Fruit fly (Drosophila melanogaster) whole organism, embryonic: ENCODE results near the gene Son.

Experiments used
- Ada2b ChIP-seq: fragments of 200-800 bp; sonication (Bioruptor generic); IDR thresholded peaks from 2 replicates; pipeline ENCODE4 v1.3.6; 2022; ENCODE audit warnings: missing biosample characterization, missing genetic modification characterization
- CG10462 ChIP-seq: fragments of 200-800 bp; sonication (Bioruptor generic); optimal IDR thresholded peaks from 2 replicates; lab custom pipeline; 2016; ENCODE audit warnings: missing biosample characterization, missing genetic modification characterization
- CG13424 ChIP-seq: fragments of 200-800 bp; sonication (Bioruptor generic); optimal IDR thresholded peaks from 2 replicates; lab custom pipeline; 2019; ENCODE audit warnings: missing biosample characterization, mild to moderate bottlenecking, missing genetic modification characterization, moderate library complexity
- CG14441 ChIP-seq: fragments of 200-800 bp; sonication (Bioruptor generic); IDR thresholded peaks from 2 replicates; pipeline ENCODE4 v1.3.6; 2022; ENCODE audit warnings: missing biosample characterization, missing genetic modification characterization
- CG14710 ChIP-seq: fragments of 200-800 bp; sonication (Bioruptor generic); optimal IDR thresholded peaks from 3 replicates; lab custom pipeline; 2019; ENCODE audit warnings: missing biosample characterization, mild to moderate bottlenecking, missing genetic modification characterization, moderate library complexity
- CG17802 ChIP-seq: fragments of 200-800 bp; sonication (Bioruptor generic); optimal IDR thresholded peaks from 2 replicates; lab custom pipeline; 2018; ENCODE audit warnings: missing biosample characterization, mild to moderate bottlenecking, missing genetic modification characterization, moderate library complexity
- CG18262 ChIP-seq: fragments of 200-800 bp; optimal IDR thresholded peaks from 3 replicates; lab custom pipeline; 2019; ENCODE audit warnings: missing biosample characterization, mild to moderate bottlenecking, missing genetic modification characterization, moderate library complexity
- CG2116 ChIP-seq: fragments of 200-800 bp; sonication (Bioruptor generic); optimal IDR thresholded peaks from 3 replicates; lab custom pipeline; 2018; ENCODE audit warnings: missing biosample characterization, mild to moderate bottlenecking, missing genetic modification characterization
- CG2129 ChIP-seq: fragments of 200-800 bp; sonication (Bioruptor generic); IDR thresholded peaks from 2 replicates; pipeline ENCODE4 v1.3.6; 2022; ENCODE audit warnings: missing biosample characterization, missing genetic modification characterization; ENCODE audit not compliant: partially characterized antibody
- CG30020 ChIP-seq: fragments of 200-800 bp; optimal IDR thresholded peaks from 2 replicates; lab custom pipeline; 2019; ENCODE audit warnings: missing biosample characterization, mild to moderate bottlenecking, missing genetic modification characterization, moderate library complexity
- CG30403 ChIP-seq: fragments of 200-800 bp; sonication (Bioruptor generic); optimal IDR thresholded peaks from 3 replicates; lab custom pipeline; 2016; ENCODE audit warnings: missing biosample characterization, missing genetic modification characterization
- CG4282 ChIP-seq: fragments of 200-800 bp; sonication (Bioruptor generic); optimal IDR thresholded peaks from 2 replicates; lab custom pipeline; 2016; ENCODE audit warnings: missing biosample characterization, missing genetic modification characterization
- CG6791 ChIP-seq: fragments of 200-800 bp; sonication (Bioruptor generic); IDR thresholded peaks from 3 replicates; pipeline ENCODE4 v1.3.6; 2022; ENCODE audit warnings: missing biosample characterization, missing genetic modification characterization; ENCODE audit not compliant: partially characterized antibody
- CG7745 ChIP-seq: fragments of 200-800 bp; sonication (Bioruptor generic); optimal IDR thresholded peaks from 2 replicates; lab custom pipeline; 2018; ENCODE audit warnings: missing biosample characterization, mild to moderate bottlenecking, missing genetic modification characterization, moderate library complexity
- CG8359 ChIP-seq: fragments of 200-800 bp; sonication (Bioruptor generic); optimal IDR thresholded peaks from 2 replicates; lab custom pipeline; 2017; ENCODE audit warnings: missing biosample characterization, mild to moderate bottlenecking, missing genetic modification characterization, borderline replicate concordance
- CG9215 ChIP-seq: fragments of 200-800 bp; sonication (Bioruptor generic); IDR thresholded peaks from 2 replicates; pipeline ENCODE4 v1.3.6; 2022; ENCODE audit warnings: missing biosample characterization, missing genetic modification characterization
- Dll ChIP-seq: fragments of 200-800 bp; sonication (Bioruptor generic); IDR thresholded peaks from 4 replicates; pipeline ENCODE4 v1.3.6; 2022; ENCODE audit warnings: missing biosample characterization, missing genetic modification characterization; ENCODE audit not compliant: partially characterized antibody
- Eip74EF ChIP-seq, 2 experiments: fragments of 200-800 bp in 1 of 2; fragments of >200 bp in 1 of 2; sonication (Bioruptor generic) in 1 of 2; optimal IDR thresholded peaks; 2 replicates each; lab custom pipeline; 2017 to 2019; ENCODE audit warnings: missing biosample characterization in 2 of 2, missing genetic modification characterization in 2 of 2, mild to moderate bottlenecking in 1 of 2, moderate library complexity in 1 of 2
- GATAe ChIP-seq: fragments of 200-800 bp; sonication (Bioruptor generic); conservative IDR thresholded peaks from 2 replicates; pipeline ENCODE4 v1.3.6; 2022; ENCODE audit warnings: missing biosample characterization, missing genetic modification characterization
- HLH3B ChIP-seq: fragments of 200-800 bp; sonication (Bioruptor generic); IDR thresholded peaks from 2 replicates; pipeline ENCODE4 v1.3.6; 2022; ENCODE audit warnings: missing biosample characterization, missing genetic modification characterization
- HLH54F ChIP-seq: fragments of 200-800 bp; sonication (Bioruptor generic); optimal IDR thresholded peaks from 3 replicates; lab custom pipeline; 2016; ENCODE audit warnings: missing biosample characterization, missing genetic modification characterization
- Hand ChIP-seq: fragments of 200-800 bp; sonication (Bioruptor generic); optimal IDR thresholded peaks from 2 replicates; lab custom pipeline; 2017; ENCODE audit warnings: mild to moderate bottlenecking, missing biosample characterization, missing genetic modification reagents, missing genetic modification characterization
- MTF-1 ChIP-seq: fragments of 200-800 bp; sonication (Bioruptor generic); optimal IDR thresholded peaks from 2 replicates; lab custom pipeline; 2018; ENCODE audit warnings: missing biosample characterization, mild to moderate bottlenecking, missing genetic modification characterization, borderline replicate concordance
- Myb ChIP-seq: fragments of 200-800 bp; sonication (Bioruptor generic); optimal IDR thresholded peaks from 2 replicates; lab custom pipeline; 2016; ENCODE audit warnings: missing biosample characterization, missing genetic modification characterization
- NFAT ChIP-seq: fragments of 200-800 bp; sonication (Bioruptor generic); IDR thresholded peaks from 2 replicates; pipeline ENCODE4 v1.3.6; 2022; ENCODE audit warnings: missing biosample characterization, missing genetic modification characterization
- Nf-YA ChIP-seq: fragments of 200-800 bp; sonication (Bioruptor generic); IDR thresholded peaks from 2 replicates; pipeline ENCODE4 v1.3.6; 2022; ENCODE audit warnings: missing biosample characterization, missing genetic modification characterization
- Pdp1 ChIP-seq, 2 experiments: fragments of 200-800 bp; sonication (Bioruptor generic); optimal IDR thresholded peaks; 3 replicates each; lab custom pipeline; 2016; ENCODE audit warnings: missing biosample characterization in 2 of 2, missing genetic modification characterization in 2 of 2, mild to moderate bottlenecking in 1 of 2, moderate library complexity in 1 of 2
- Rx ChIP-seq: fragments of 200-800 bp; sonication (Bioruptor generic); IDR thresholded peaks from 2 replicates; pipeline ENCODE4 v1.3.6; 2022; ENCODE audit warnings: missing biosample characterization, missing genetic modification characterization
- Sox102F ChIP-seq: fragments of 200-800 bp; sonication (Bioruptor generic); optimal IDR thresholded peaks from 2 replicates; lab custom pipeline; 2018; ENCODE audit warnings: missing biosample characterization, mild to moderate bottlenecking, missing genetic modification characterization, moderate library complexity
- Ssrp ChIP-seq: fragments of 200-800 bp; sonication (Bioruptor generic); optimal IDR thresholded peaks from 2 replicates; lab custom pipeline; 2018; ENCODE audit warnings: missing biosample characterization, mild to moderate bottlenecking, missing genetic modification characterization, moderate library complexity
- abd-A ChIP-seq: fragments of 200-800 bp; sonication (Bioruptor generic); optimal IDR thresholded peaks from 3 replicates; lab custom pipeline; 2019; ENCODE audit warnings: missing biosample characterization, mild to moderate bottlenecking, missing genetic modification characterization, moderate library complexity
- amos ChIP-seq: fragments of 200-800 bp; sonication (Bioruptor generic); IDR thresholded peaks from 2 replicates; pipeline ENCODE4 v1.3.6; 2022; ENCODE audit warnings: missing biosample characterization, missing genetic modification characterization; ENCODE audit not compliant: partially characterized antibody
- fd3F ChIP-seq: fragments of 200-800 bp; sonication (Bioruptor generic); optimal IDR thresholded peaks from 2 replicates; lab custom pipeline; 2018; ENCODE audit warnings: missing biosample characterization, mild to moderate bottlenecking, missing genetic modification characterization, moderate library complexity
- gsb ChIP-seq: fragments of 200-800 bp; sonication (Bioruptor generic); IDR thresholded peaks from 2 replicates; pipeline ENCODE4 v1.3.6; 2022; ENCODE audit warnings: missing biosample characterization, missing genetic modification characterization
- h ChIP-seq: fragments of >200 bp; optimal IDR thresholded peaks from 2 replicates; lab custom pipeline; 2017
- hbn ChIP-seq: fragments of 200-800 bp; sonication (Bioruptor generic); IDR thresholded peaks from 2 replicates; pipeline ENCODE4 v1.3.6; 2022; ENCODE audit warnings: missing biosample characterization, missing genetic modification characterization; ENCODE audit not compliant: partially characterized antibody
- hkb ChIP-seq, 2 experiments: fragments of 200-800 bp in 1 of 2; fragments of >200 bp in 1 of 2; sonication (Bioruptor generic) in 1 of 2; IDR thresholded peaks in 1 of 2; optimal IDR thresholded peaks in 1 of 2; 2 replicates each; pipeline versions ENCODE4 v1.3.6 to Lab custom; 2017 to 2022; ENCODE audit warnings: missing biosample characterization in 1 of 2, missing genetic modification characterization in 1 of 2
- nmo ChIP-seq: fragments of 200-800 bp; sonication (Bioruptor generic); optimal IDR thresholded peaks from 2 replicates; lab custom pipeline; 2018; ENCODE audit warnings: missing biosample characterization, mild to moderate bottlenecking, missing genetic modification characterization, moderate library complexity
- p53 ChIP-seq: fragments of 200-800 bp; sonication (Bioruptor generic); optimal IDR thresholded peaks from 2 replicates; lab custom pipeline; 2016; ENCODE audit warnings: missing biosample characterization, missing genetic modification characterization
- pfk ChIP-seq: fragments of 200-800 bp; sonication (Bioruptor generic); optimal IDR thresholded peaks from 2 replicates; lab custom pipeline; 2018; ENCODE audit warnings: missing biosample characterization, mild to moderate bottlenecking, missing genetic modification characterization, moderate library complexity
- rib ChIP-seq: fragments of 200-800 bp; sonication (Bioruptor generic); IDR thresholded peaks from 2 replicates; pipeline ENCODE4 v1.3.6; 2022; ENCODE audit warnings: missing biosample characterization, missing genetic modification characterization
- sc ChIP-seq, 3 experiments: fragments of >200 bp in 2 of 3; fragments of 200-800 bp in 1 of 3; sonication (Bioruptor generic) in 1 of 3; optimal IDR thresholded peaks; 2 replicates in 2 of 3; 3 replicates in 1 of 3; lab custom pipeline; 2017; ENCODE audit warnings: mild to moderate bottlenecking in 1 of 3, missing biosample characterization in 1 of 3, missing genetic modification characterization in 1 of 3, missing genetic modification reagents in 1 of 3
- sim ChIP-seq: fragments of 200-800 bp; sonication (Bioruptor generic); IDR thresholded peaks from 2 replicates; pipeline ENCODE4 v1.3.6; 2022; ENCODE audit warnings: missing biosample characterization, missing genetic modification characterization
- so ChIP-seq: fragments of 200-800 bp; sonication (Bioruptor generic); IDR thresholded peaks from 3 replicates; pipeline ENCODE4 v1.3.6; 2022; ENCODE audit warnings: missing biosample characterization, missing genetic modification characterization
- trem ChIP-seq: fragments of 200-800 bp; optimal IDR thresholded peaks from 3 replicates; lab custom pipeline; 2019; ENCODE audit warnings: missing biosample characterization, mild to moderate bottlenecking, missing genetic modification characterization, moderate library complexity
- wek ChIP-seq: fragments of 200-800 bp; sonication (Bioruptor generic); optimal IDR thresholded peaks from 3 replicates; lab custom pipeline; 2018; ENCODE audit warnings: missing biosample characterization, mild to moderate bottlenecking, missing genetic modification characterization, moderate library complexity
- yki ChIP-seq: fragments of >200 bp; optimal IDR thresholded peaks from 3 replicates; lab custom pipeline; 2018

Son gene

dm6 chr3R:9563240-9563992 is 14.4 kb upstream of the Son start, which contains the start of the genes CG9393 and Vps45 (continued):
- no peak for TF ChIP-seq wek (GFP tag; lab: Kevin White, UChicago)
- peak; percentile 91 for TF ChIP-seq CG6791 (GFP tag; lab: Robert Waterston, UW)
- TF ChIP-seq CG30403 (GFP tag; lab: Kevin White, UChicago), result peak; percentile 77
- TF ChIP-seq MTF-1, result no peak
- peak; percentile 72 for TF ChIP-seq Myb
- no peak for TF ChIP-seq yki (lab: Kevin White, UChicago)
- TF ChIP-seq pfk (GFP tag; lab: Kevin White, UChicago), result no peak
- TF ChIP-seq abd-A (tag; lab: Kevin White, UChicago), result no peak
- TF ChIP-seq Ada2b (GFP tag; lab: Robert Waterston, UW), result peak; percentile 15; the same call in 1 of the 2 replicates
- TF ChIP-seq CG13424 (tag; lab: Kevin White, UChicago), result peak; percentile 74
- no peak; the same call in 1 of the 2 replicates for TF ChIP-seq HLH3B (GFP tag; lab: Robert Waterston, UW)
- TF ChIP-seq Hand (GFP tag; lab: Kevin White, UChicago), result no peak
- 0 out of 2 replicates have a peak, but pooled peaks have one; percentile 23 for TF ChIP-seq Rx (GFP tag; lab: Robert Waterston, UW)
- TF ChIP-seq HLH54F (GFP tag; lab: Kevin White, UChicago), result peak; percentile 78
- peak; percentile 63 for TF ChIP-seq CG9215
- no peak for TF ChIP-seq p53 (GFP tag; lab: Kevin White, UChicago)
- TF ChIP-seq Pdp1 (GFP tag; optimal IDR thresholded peaks at IDR 0.05; lab: Kevin White, UChicago), result peak; percentile 68 to 94
- TF ChIP-seq amos (GFP tag; lab: Robert Waterston, UW), result peak; percentile 94
- peak; percentile 65 for TF ChIP-seq hkb (optimal IDR thresholded peaks at IDR 0.05; lab: Kevin White, UChicago)
- TF ChIP-seq hkb (GFP tag; IDR thresholded peaks at IDR 0.05; lab: Robert Waterston, UW), result 0 out of 2 replicates have a peak, but pooled peaks have one; percentile 25
- peak; percentile 48 for TF ChIP-seq fd3F (GFP tag; lab: Kevin White, UChicago)
- TF ChIP-seq CG2129 (GFP tag; lab: Robert Waterston, UW), result peak; percentile 75
- TF ChIP-seq CG17802, result peak; percentile 5
- TF ChIP-seq so, result no peak
- TF ChIP-seq hbn (GFP tag; lab: Robert Waterston, UW), result peak; percentile 92
- peak; percentile 95 for TF ChIP-seq Dll (GFP tag; lab: Robert Waterston, UW)
- TF ChIP-seq CG2116 (GFP tag; lab: Kevin White, UChicago), result peak; percentile 95
- TF ChIP-seq Sox102F (GFP tag; lab: Kevin White, UChicago), result no peak
- peak; percentile 53 for TF ChIP-seq CG18262
- TF ChIP-seq GATAe (GFP tag; lab: Robert Waterston, UW), result peak; percentile 71
- no peak for TF ChIP-seq CG7745 (tag; lab: Kevin White, UChicago)
- peak; percentile 68 for TF ChIP-seq CG30020
- TF ChIP-seq NFAT (GFP tag; lab: Robert Waterston, UW), result peak; percentile 35; the same call in 1 of the 2 replicates
- peak; percentile 47 for TF ChIP-seq Ssrp (tag; lab: Kevin White, UChicago)
- TF ChIP-seq sim, result no peak
- TF ChIP-seq trem (tag; lab: Kevin White, UChicago), result peak; percentile 78
- peak; percentile 81 for TF ChIP-seq CG14710 (tag; lab: Kevin White, UChicago)
- peak; percentile 86 for TF ChIP-seq nmo (GFP tag; lab: Kevin White, UChicago)
- TF ChIP-seq Nf-YA (GFP tag; lab: Robert Waterston, UW), result no peak
- TF ChIP-seq Eip74EF (GFP tag; optimal IDR thresholded peaks at IDR 0.05; lab: Kevin White, UChicago), result no peak
- no peak for TF ChIP-seq sc (optimal IDR thresholded peaks at IDR 0.05; lab: Kevin White, UChicago)
- no peak for TF ChIP-seq sc (GFP tag; optimal IDR thresholded peaks at IDR 0.05; lab: Kevin White, UChicago)
- TF ChIP-seq CG10462 (GFP tag; lab: Kevin White, UChicago), result peak; percentile 37
- no peak for TF ChIP-seq CG8359 (GFP tag; lab: Kevin White, UChicago)
- no peak for TF ChIP-seq h (lab: Kevin White, UChicago)
- TF ChIP-seq gsb (GFP tag; lab: Robert Waterston, UW), result no peak
- TF ChIP-seq CG4282, result no peak
- peak; percentile 73 for TF ChIP-seq rib (GFP tag; lab: Robert Waterston, UW)
- TF ChIP-seq CG14441, result peak; percentile 39; the same call in 1 of the 2 replicates
